Worm (Caenorhabditis elegans): ENCODE measurements around the gene npr-35.

Gene npr-35

ce11 chrIV:7789521-7789949 is 45.9 kb downstream of the npr-35 start, which contains the start of gene imp-3 (continued):
- TF ChIP-seq spr-1 (tag; optimal IDR thresholded peaks at IDR 0.05) (peak; percentile 18), egl-43 (GFP tag; IDR thresholded peaks at IDR 0.05) (0 out of 2 replicates have a peak, but pooled peaks have one; percentile 27), skn-1 (tag; optimal IDR thresholded peaks at IDR 0.05) (no peak), lin-39 (tag; optimal IDR thresholded peaks at IDR 0.05) (no peak), nhr-102 (tag; optimal IDR thresholded peaks at IDR 0.05) (peak; percentile 35), mdt-29 (GFP tag; IDR thresholded peaks at IDR 0.05) (no peak), lsy-2 (tag; optimal IDR thresholded peaks at IDR 0.05) (peak; percentile 30 to 83), nhr-28 (tag; optimal IDR thresholded peaks at IDR 0.05) (peak; percentile 22), hif-1 (tag; optimal IDR thresholded peaks at IDR 0.05) (peak in 1 of 2 experiments; percentile 53), zag-1 (tag; optimal IDR thresholded peaks at IDR 0.05) (no peak), nhr-41 (GFP tag; IDR thresholded peaks at IDR 0.05) (no peak), lin-38 (GFP tag; IDR thresholded peaks at IDR 0.05) (peak; percentile 77), lin-1 (GFP tag; IDR thresholded peaks at IDR 0.05) (0 out of 2 replicates have a peak, but pooled peaks have one; percentile 47), tag-97 (GFP tag; IDR thresholded peaks at IDR 0.05) (no peak), dmd-6 (GFP tag; IDR thresholded peaks at IDR 0.05) (peak; percentile 52), F49E8.2 (tag; optimal IDR thresholded peaks at IDR 0.05; ENCODE audit: borderline replicate concordance) (no peak), nhr-11 (tag; optimal IDR thresholded peaks at IDR 0.05) (no peak), ceh-32 (tag; optimal IDR thresholded peaks at IDR 0.05; ENCODE audit: poor library complexity) (no peak), ztf-7 (tag; optimal IDR thresholded peaks at IDR 0.05) (no peak), snpc-1.2 (GFP tag; IDR thresholded peaks at IDR 0.05) (peak; percentile 30; the same call in 1 of the 2 replicates), ceh-20 (GFP tag; IDR thresholded peaks at IDR 0.05) (peak; percentile 50; the same call in 1 of the 2 replicates), Y48G9A.11 (GFP tag; IDR thresholded peaks at IDR 0.05) (peak; percentile 64), zip-11 (GFP tag; IDR thresholded peaks at IDR 0.05) (no peak), F37D6.2 (tag; optimal IDR thresholded peaks at IDR 0.05) (no peak), madf-9 (GFP tag; conservative IDR thresholded peaks at IDR 0.05) (no peak), lim-7 (GFP tag; IDR thresholded peaks at IDR 0.05) (no peak; the same call in 1 of the 2 replicates), unc-62 (GFP tag; optimal IDR thresholded peaks at IDR 0.05 in 1 of 2) (peak in 1 of 2 experiments; percentile 12), unc-62 (tag; optimal IDR thresholded peaks at IDR 0.05) (no peak), egl-27 (tag; optimal IDR thresholded peaks at IDR 0.05) (no peak), attf-4 (tag; optimal IDR thresholded peaks at IDR 0.05) (no peak), T20F7.1 (GFP tag; optimal IDR thresholded peaks at IDR 0.05) (peak; percentile 69), rbr-2 (tag; optimal IDR thresholded peaks at IDR 0.05) (peak; percentile 64), mxl-3 (GFP tag; optimal IDR thresholded peaks at IDR 0.05) (peak; percentile 84), saeg-2 (GFP tag; IDR thresholded peaks at IDR 0.05) (no peak), madf-5 (GFP tag; IDR thresholded peaks at IDR 0.05) (peak in 1 of 2 experiments; percentile 76; a peak in 2 of 4 replicates), Y5F2A.4 (GFP tag; optimal IDR thresholded peaks at IDR 0.05) (peak; percentile 74), arid-1 (GFP tag; conservative IDR thresholded peaks at IDR 0.05) (peak; percentile 65; the same call in 1 of the 2 replicates), lin-13 (GFP tag; optimal IDR thresholded peaks at IDR 0.05) (peak; percentile 2), daf-8 (GFP tag; IDR thresholded peaks at IDR 0.05) (no peak), vab-7 (GFP tag; IDR thresholded peaks at IDR 0.05) (no peak), pqm-1 (tag; optimal IDR thresholded peaks at IDR 0.05) (no peak), T26A8.4 (GFP tag; IDR thresholded peaks at IDR 0.05) (peak; percentile 69), jun-1 (tag; optimal IDR thresholded peaks at IDR 0.05) (no peak), mes-2 (tag; optimal IDR thresholded peaks at IDR 0.05; ENCODE audit: poor library complexity, severe bottlenecking) (peak; percentile 52), duxl-1 (tag; optimal IDR thresholded peaks at IDR 0.05; ENCODE audit: poor library complexity) (no peak), F44E2.7 (GFP tag; IDR thresholded peaks at IDR 0.05) (no peak), Y75B8A.6 (GFP tag; IDR thresholded peaks at IDR 0.05) (no peak), dmd-9 (GFP tag; IDR thresholded peaks at IDR 0.05) (no peak), cey-2 (tag; optimal IDR thresholded peaks at IDR 0.05; ENCODE audit: borderline replicate concordance, insufficient read depth) (no peak), nhr-111 (GFP tag; optimal IDR thresholded peaks at IDR 0.05) (peak; percentile 40), ceh-62 (tag; optimal IDR thresholded peaks at IDR 0.05) (no peak)

Data from whole organism, L4 larva.